Worm (Caenorhabditis elegans): ENCODE measurements around the gene srbc-17.

srbc-17 gene

ce11 chrV:2200402-2200801, 22.9 kb downstream of the srbc-17 start:
- TF ChIP-seq egl-43 (GFP tag; IDR thresholded peaks at IDR 0.05), result 0 out of 2 replicates have a peak, but pooled peaks have one; percentile 3
- no peak for TF ChIP-seq ceh-82 (tag; optimal IDR thresholded peaks at IDR 0.05)
- TF ChIP-seq set-16 (GFP tag; IDR thresholded peaks at IDR 0.05), result peak; percentile 69; the same call in 1 of the 2 replicates

- TF ChIP-seq Y48G9A.11 (GFP tag; IDR thresholded peaks at IDR 0.05) (no peak), php-3 (GFP tag; IDR thresholded peaks at IDR 0.05) (0 out of 2 replicates have a peak, but pooled peaks have one; percentile 35), daf-16 (GFP tag; optimal IDR thresholded peaks at IDR 0.05) (no peak), daf-16 (tag; optimal IDR thresholded peaks at IDR 0.05) (peak; percentile 67), hlh-11 (tag; optimal IDR thresholded peaks at IDR 0.05) (peak; percentile 2), dve-1 (tag; optimal IDR thresholded peaks at IDR 0.05; ENCODE audit: insufficient read depth) (peak; percentile 52), mdl-1 (tag; optimal IDR thresholded peaks at IDR 0.05) (peak in 1 of 2 experiments; percentile 15), pqm-1 (tag; optimal IDR thresholded peaks at IDR 0.05) (peak; percentile 29), lsy-2 (tag; optimal IDR thresholded peaks at IDR 0.05) (no peak), dmd-6 (GFP tag; IDR thresholded peaks at IDR 0.05) (peak; percentile 50; the same call in 1 of the 2 replicates), nhr-28 (tag; optimal IDR thresholded peaks at IDR 0.05) (peak; percentile 37)
Measured at ce11 chrV:2201240-2201639, 23.7 kb downstream of the srbc-17 start, which contains the start of gene cyp-32B1. Gene cyp-32B1 (minus strand): TSS chrV:2201415.

- TF ChIP-seq ztf-7 (tag; optimal IDR thresholded peaks at IDR 0.05) (no peak), arid-1 (GFP tag; conservative IDR thresholded peaks at IDR 0.05) (no peak), T20F7.1 (GFP tag; optimal IDR thresholded peaks at IDR 0.05) (no peak), snpc-4 (tag; optimal IDR thresholded peaks at IDR 0.05) (no peak), set-16 (GFP tag; IDR thresholded peaks at IDR 0.05) (no peak), Y75B8A.6 (GFP tag; IDR thresholded peaks at IDR 0.05) (no peak), lsy-2 (tag; optimal IDR thresholded peaks at IDR 0.05) (no peak), nhr-10 (tag; optimal IDR thresholded peaks at IDR 0.05) (no peak), R02D3.7 (tag; optimal IDR thresholded peaks at IDR 0.05) (no peak), mdl-1 (tag; optimal IDR thresholded peaks at IDR 0.05) (no peak), nhr-102 (tag; optimal IDR thresholded peaks at IDR 0.05) (no peak), cey-2 (tag; optimal IDR thresholded peaks at IDR 0.05; ENCODE audit: borderline replicate concordance, insufficient read depth) (no peak), unc-130 (GFP tag; optimal IDR thresholded peaks at IDR 0.05) (no peak), zfp-2 (tag; optimal IDR thresholded peaks at IDR 0.05) (no peak), unc-62 (GFP tag; optimal IDR thresholded peaks at IDR 0.05 in 1 of 2) (no peak), unc-62 (tag; optimal IDR thresholded peaks at IDR 0.05) (no peak), ceh-32 (tag; optimal IDR thresholded peaks at IDR 0.05; ENCODE audit: poor library complexity) (no peak), ztf-11 (tag; optimal IDR thresholded peaks at IDR 0.05) (no peak), lir-3 (tag; optimal IDR thresholded peaks at IDR 0.05) (no peak), daf-8 (GFP tag; IDR thresholded peaks at IDR 0.05) (no peak), daf-16 (GFP tag; optimal IDR thresholded peaks at IDR 0.05) (no peak), daf-16 (tag; optimal IDR thresholded peaks at IDR 0.05) (no peak)
Measured at ce11 chrV:2204080-2204479, 26.6 kb downstream of the srbc-17 start, which contains the start of gene cyp-33C12. Gene cyp-33C12 (minus strand): TSS chrV:2204400.

ce11 chrV:2206181-2206580, 28.7 kb downstream of the srbc-17 start, which contains the start of gene srt-40:
Gene srt-40 (minus strand): TSS chrV:2206281.
- TF ChIP-seq pqm-1 (tag; optimal IDR thresholded peaks at IDR 0.05) (no peak), lin-29 (GFP tag; IDR thresholded peaks at IDR 0.05) (no peak), jun-1 (tag; optimal IDR thresholded peaks at IDR 0.05) (no peak), skn-1 (tag; optimal IDR thresholded peaks at IDR 0.05) (no peak), dmd-8 (GFP tag; IDR thresholded peaks at IDR 0.05) (no peak), ceh-20 (GFP tag; IDR thresholded peaks at IDR 0.05) (no peak), nhr-25 (tag; optimal IDR thresholded peaks at IDR 0.05; ENCODE audit: borderline replicate concordance, insufficient read depth) (no peak), snpc-1.2 (GFP tag; IDR thresholded peaks at IDR 0.05) (no peak), zfp-2 (tag; optimal IDR thresholded peaks at IDR 0.05) (no peak), vab-7 (GFP tag; IDR thresholded peaks at IDR 0.05) (no peak), mes-2 (tag; optimal IDR thresholded peaks at IDR 0.05; ENCODE audit: poor library complexity, severe bottlenecking) (no peak)

Measured in whole organism, L4 larva.